Worm (Caenorhabditis elegans) whole organism, late embryonic: Measurements from ENCODE around the gene msp-56.

Experiments
- C08G9.2 ChIP-seq: sonication (generic microtip); optimal IDR thresholded peaks from 2 replicates; lab custom pipeline; 2016; ENCODE audit warnings: mild to moderate bottlenecking, missing genetic modification characterization, moderate library complexity, missing compliant biosample characterization
- C38D4.7 ChIP-seq: fragments of 200-800 bp; sonication (Bioruptor generic); optimal IDR thresholded peaks from 2 replicates; lab custom pipeline; 2018; ENCODE audit warnings: mild to moderate bottlenecking, missing genetic modification characterization, moderate library complexity, missing compliant biosample characterization
- K02D7.2 ChIP-seq: sonication (generic microtip); optimal IDR thresholded peaks from 2 replicates; lab custom pipeline; 2017; ENCODE audit warnings: mild to moderate bottlenecking, missing genetic modification characterization, missing compliant biosample characterization
- T23F11.4 ChIP-seq: fragments of 200-800 bp; sonication (Bioruptor generic); optimal IDR thresholded peaks from 2 replicates; lab custom pipeline; 2018; ENCODE audit warnings: mild to moderate bottlenecking, missing genetic modification characterization, missing compliant biosample characterization
- ceh-14 ChIP-seq: sonication (generic microtip); optimal IDR thresholded peaks from 2 replicates; lab custom pipeline; 2016; ENCODE audit warnings: missing genotype, missing genetic modification characterization, missing compliant biosample characterization
- ceh-19 ChIP-seq: fragments of 200-800 bp; sonication (Bioruptor generic); optimal IDR thresholded peaks from 2 replicates; lab custom pipeline; 2018; ENCODE audit warnings: mild to moderate bottlenecking, missing genetic modification characterization, missing compliant biosample characterization
- ceh-2 ChIP-seq: sonication (generic microtip); optimal IDR thresholded peaks from 2 replicates; lab custom pipeline; 2016; ENCODE audit warnings: missing genotype, missing genetic modification characterization, missing compliant biosample characterization
- ceh-31 ChIP-seq: sonication (generic microtip); optimal IDR thresholded peaks from 2 replicates; lab custom pipeline; 2016; ENCODE audit warnings: missing genetic modification characterization, missing compliant biosample characterization
- ceh-45 ChIP-seq: fragments of 200-800 bp; sonication (Bioruptor generic); IDR thresholded peaks from 2 replicates; pipeline ENCODE4 v1.3.6; 2022; ENCODE audit warnings: missing genetic modification reagents, missing genetic modification characterization, missing compliant biosample characterization
- ceh-6 ChIP-seq: fragments of 200-800 bp; sonication (Bioruptor generic); optimal IDR thresholded peaks from 2 replicates; lab custom pipeline; 2018; ENCODE audit warnings: mild to moderate bottlenecking, missing genetic modification characterization, missing compliant biosample characterization
- ceh-9 ChIP-seq: sonication (generic microtip); optimal IDR thresholded peaks from 2 replicates; lab custom pipeline; 2016; ENCODE audit warnings: mild to moderate bottlenecking, missing genetic modification characterization, inconsistent platforms, missing compliant biosample characterization
- elt-2 ChIP-seq: sonication (generic microtip); optimal IDR thresholded peaks from 2 replicates; lab custom pipeline; 2016; ENCODE audit warnings: missing genetic modification reagents, missing genetic modification characterization, missing compliant biosample characterization
- fkh-10 ChIP-seq: fragments of 150-350 bp; optimal IDR thresholded peaks from 2 replicates; lab custom pipeline; 2014; ENCODE audit warnings: missing biosample characterization, missing genetic modification reagents, missing genetic modification characterization
- fkh-6 ChIP-seq: sonication (generic microtip); optimal IDR thresholded peaks from 2 replicates; lab custom pipeline; 2016; ENCODE audit warnings: missing genetic modification characterization, missing compliant biosample characterization
- gmeb-2 ChIP-seq: sonication (generic microtip); optimal IDR thresholded peaks from 2 replicates; lab custom pipeline; 2016; ENCODE audit warnings: missing genetic modification characterization, inconsistent platforms, missing compliant biosample characterization
- hlh-13 ChIP-seq: fragments of 200-800 bp; sonication (Bioruptor generic); optimal IDR thresholded peaks from 2 replicates; lab custom pipeline; 2018; ENCODE audit warnings: mild to moderate bottlenecking, missing genetic modification characterization, missing compliant biosample characterization
- hlh-30 ChIP-seq: sonication (generic microtip); optimal IDR thresholded peaks from 2 replicates; lab custom pipeline; 2017; ENCODE audit warnings: antibody characterized with exemption, missing genetic modification characterization, missing compliant biosample characterization; ENCODE audit not compliant: insufficient read depth
- hlh-8 ChIP-seq: sonication (generic microtip); optimal IDR thresholded peaks from 2 replicates; lab custom pipeline; 2016; ENCODE audit warnings: missing genotype, missing genetic modification characterization, missing compliant biosample characterization
- lim-6 ChIP-seq: sonication (generic microtip); optimal IDR thresholded peaks from 2 replicates; lab custom pipeline; 2016; ENCODE audit warnings: missing genetic modification characterization, missing compliant biosample characterization
- nfya-1 ChIP-seq: sonication (generic microtip); optimal IDR thresholded peaks from 2 replicates; lab custom pipeline; 2017; ENCODE audit warnings: missing genetic modification characterization, mild to moderate bottlenecking, missing compliant biosample characterization, antibody characterized with exemption, moderate library complexity
- nhr-11 ChIP-seq: fragments of 150-350 bp; optimal IDR thresholded peaks from 2 replicates; lab custom pipeline; 2014; ENCODE audit warnings: missing biosample characterization, missing genetic modification characterization
- npax-4 ChIP-seq: sonication (generic microtip); optimal IDR thresholded peaks from 2 replicates; lab custom pipeline; 2016; ENCODE audit warnings: missing genetic modification characterization, missing compliant biosample characterization
- pat-9 ChIP-seq: fragments of 200-800 bp; sonication (Bioruptor generic); optimal IDR thresholded peaks from 2 replicates; lab custom pipeline; 2018; ENCODE audit warnings: mild to moderate bottlenecking, missing genetic modification characterization, moderate library complexity, missing compliant biosample characterization
- pha-2 ChIP-seq: sonication (generic microtip); optimal IDR thresholded peaks from 2 replicates; lab custom pipeline; 2017; ENCODE audit warnings: mild to moderate bottlenecking, missing genetic modification characterization, missing compliant biosample characterization
- pqm-1 ChIP-seq: sonication (generic microtip); optimal IDR thresholded peaks from 2 replicates; lab custom pipeline; 2016; ENCODE audit warnings: missing genetic modification characterization, missing compliant biosample characterization
- ref-2 ChIP-seq: sonication (generic microtip); optimal IDR thresholded peaks from 2 replicates; lab custom pipeline; 2016; ENCODE audit warnings: missing genetic modification characterization, missing compliant biosample characterization
- sdc-2 ChIP-seq: sonication (generic microtip); optimal IDR thresholded peaks from 2 replicates; lab custom pipeline; 2016; ENCODE audit warnings: missing genotype, missing genetic modification characterization, missing compliant biosample characterization
- sox-2 ChIP-seq: fragments of 200-800 bp; sonication (Bioruptor generic); IDR thresholded peaks from 2 replicates; pipeline ENCODE4 v1.3.6; 2022; ENCODE audit warnings: missing genetic modification reagents, missing genetic modification characterization, missing compliant biosample characterization
- syd-9 ChIP-seq: sonication (generic microtip); optimal IDR thresholded peaks from 2 replicates; lab custom pipeline; 2016; ENCODE audit warnings: mild to moderate bottlenecking, missing genetic modification characterization, moderate library complexity, missing compliant biosample characterization
- tbx-7 ChIP-seq: sonication (generic microtip); optimal IDR thresholded peaks from 2 replicates; lab custom pipeline; 2016; ENCODE audit warnings: missing genotype, missing genetic modification characterization, missing compliant biosample characterization
- unc-42 ChIP-seq: sonication (generic microtip); optimal IDR thresholded peaks from 2 replicates; lab custom pipeline; 2016; ENCODE audit warnings: missing genotype, missing genetic modification characterization, missing compliant biosample characterization
- zip-5 ChIP-seq: sonication (generic microtip); optimal IDR thresholded peaks from 2 replicates; lab custom pipeline; 2016; ENCODE audit warnings: missing genetic modification characterization, missing compliant biosample characterization

The msp-56 gene

DNA sequence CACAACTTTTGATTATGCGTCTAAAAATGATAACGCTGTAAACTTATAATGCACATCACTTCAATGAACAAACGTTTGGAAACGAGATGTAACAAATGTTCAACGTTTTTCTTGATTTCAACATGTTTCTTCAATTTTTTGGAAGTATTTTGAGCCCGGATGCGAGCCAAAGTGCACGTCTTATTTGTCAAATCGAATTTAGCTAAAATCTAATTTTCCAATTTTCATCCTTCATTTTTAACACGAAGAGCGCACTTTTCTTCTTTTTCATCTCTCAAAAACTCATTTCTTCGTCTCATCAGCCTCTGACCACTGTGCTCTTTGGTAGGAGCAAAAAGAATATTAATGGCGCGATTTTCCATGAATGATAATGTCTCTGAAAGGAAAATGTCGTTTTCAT lies 43.0 kb upstream of the msp-56 start:
- TF ChIP-seq unc-42 (tag; lab: Kevin White, UChicago) (peak; percentile 96), ceh-31 (no peak)

ce11 chrIV:9799129-9799528 lies 42.2 kb upstream of the msp-56 start, which contains the start of gene fat-4:
Gene fat-4 (plus strand): TSS chrIV:9799429.
- TF ChIP-seq ceh-6 (GFP tag; lab: Kevin White, UChicago) (no peak), npax-4 (tag; lab: Kevin White, UChicago) (no peak), gmeb-2 (tag; lab: Kevin White, UChicago) (no peak)

DNA sequence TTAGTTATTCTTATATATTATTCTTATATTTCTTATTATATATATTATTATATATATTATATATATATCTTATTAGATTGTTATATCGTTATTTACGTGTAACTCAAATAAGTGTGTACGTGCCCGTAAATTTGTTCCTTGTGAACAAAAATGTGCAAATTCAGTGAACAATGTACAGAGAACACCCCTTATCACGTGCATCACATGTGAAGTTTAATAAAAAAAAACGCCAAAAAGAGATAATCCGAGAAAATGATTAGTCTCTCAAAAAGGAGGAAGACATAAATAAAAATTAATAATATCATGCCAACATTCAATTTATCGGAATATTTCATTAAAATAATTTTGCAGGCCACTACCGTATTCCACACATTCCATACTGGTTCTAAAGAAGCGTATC lies 41.7 kb upstream of the msp-56 start:
- TF ChIP-seq sox-2 (GFP tag; lab: Robert Waterston, UW) (no peak), gmeb-2 (tag; lab: Kevin White, UChicago) (no peak), nhr-11 (no peak), zip-5 (no peak), fkh-6 (tag; lab: Kevin White, UChicago) (no peak), K02D7.2 (tag; lab: Kevin White, UChicago) (no peak), C38D4.7 (GFP tag; lab: Kevin White, UChicago) (no peak), ceh-19 (GFP tag; lab: Kevin White, UChicago) (no peak), ceh-45 (GFP tag; lab: Robert Waterston, UW) (no peak), sdc-2 (tag; lab: Kevin White, UChicago) (no peak), pha-2 (no peak), nfya-1 (no peak), ceh-2 (tag; lab: Kevin White, UChicago) (no peak)

ce11 chrIV:9801418-9801817 lies 39.9 kb upstream of the msp-56 start:
- no peak for TF ChIP-seq ceh-6 (GFP tag; lab: Kevin White, UChicago)
- TF ChIP-seq elt-2 (tag; lab: Kevin White, UChicago): peak; percentile 94
- no peak for TF ChIP-seq lim-6 (tag; lab: Kevin White, UChicago)
- no peak for TF ChIP-seq ceh-14 (tag; lab: Kevin White, UChicago)
- TF ChIP-seq ceh-31: no peak
- no peak for TF ChIP-seq hlh-8 (tag; lab: Kevin White, UChicago)
- TF ChIP-seq fkh-10 (GFP tag; lab: Kevin White, UChicago): no peak
- TF ChIP-seq, all 69 proteins: peak for 1

ce11 chrIV:9802711-9803110 lies 38.6 kb upstream of the msp-56 start, which contains the start of gene fat-3:
Gene fat-3 (plus strand): TSS chrIV:9803023.
- TF ChIP-seq hlh-30 (tag; lab: Kevin White, UChicago): no peak
- no peak for TF ChIP-seq hlh-13 (GFP tag; lab: Kevin White, UChicago)
- TF ChIP-seq C08G9.2 (tag; lab: Kevin White, UChicago): no peak
- no peak for TF ChIP-seq ref-2
- TF ChIP-seq T23F11.4 (GFP tag; lab: Kevin White, UChicago): no peak
- TF ChIP-seq pat-9 (tag; lab: Kevin White, UChicago): no peak
- TF ChIP-seq tbx-7 (tag; lab: Kevin White, UChicago): no peak
- no peak for TF ChIP-seq pqm-1
- TF ChIP-seq ceh-9: no peak
- no peak for TF ChIP-seq sox-2 (GFP tag; lab: Robert Waterston, UW)

- TF ChIP-seq syd-9 (tag; lab: Kevin White, UChicago) (no peak), unc-42 (tag; lab: Kevin White, UChicago) (peak; percentile 6)
These were observed 37.8 kb upstream of the msp-56 start for ce11 chrIV:9803544-9803943.
